Fruit fly (Drosophila melanogaster) whole organism, embryonic: Measurements from ENCODE around the gene rols.
A peak's percentile ranks its signal among the peaks of the same experiment; 100 is the strongest.

Experiments used
- Atf-2 ChIP-seq: fragments of 200-800 bp; sonication (Bioruptor generic); optimal IDR thresholded peaks from 2 replicates; lab custom pipeline; 2016; ENCODE audit warnings: missing biosample characterization, missing genetic modification characterization
- Awh ChIP-seq: fragments of 200-800 bp; sonication (Bioruptor generic); IDR thresholded peaks from 2 replicates; pipeline ENCODE4, ENCODE4 v1.3.6; 2022; ENCODE audit warnings: missing biosample characterization, missing genetic modification characterization
- CG10654 ChIP-seq: fragments of 200-800 bp; sonication (Bioruptor generic); optimal IDR thresholded peaks from 2 replicates; lab custom pipeline; 2016; ENCODE audit warnings: missing biosample characterization, missing genetic modification characterization
- CG12391 ChIP-seq: fragments of 200-800 bp; sonication (Bioruptor generic); optimal IDR thresholded peaks from 3 replicates; lab custom pipeline; 2018; ENCODE audit warnings: missing biosample characterization, mild to moderate bottlenecking, missing genetic modification characterization, moderate library complexity
- CG13775 ChIP-seq: fragments of 200-800 bp; sonication (Bioruptor generic); optimal IDR thresholded peaks from 3 replicates; lab custom pipeline; 2017; ENCODE audit warnings: missing biosample characterization, mild to moderate bottlenecking, missing genetic modification characterization
- CG13894 ChIP-seq: fragments of 200-800 bp; sonication (Bioruptor generic); optimal IDR thresholded peaks from 3 replicates; lab custom pipeline; 2018; ENCODE audit warnings: missing biosample characterization, mild to moderate bottlenecking, missing genetic modification characterization, moderate library complexity
- CG14965 ChIP-seq: fragments of 200-800 bp; sonication (Bioruptor generic); optimal IDR thresholded peaks from 2 replicates; lab custom pipeline; 2016; ENCODE audit warnings: missing biosample characterization, missing genetic modification characterization, borderline replicate concordance
- CG15269 ChIP-seq: fragments of 200-800 bp; sonication (Bioruptor generic); optimal IDR thresholded peaks from 2 replicates; lab custom pipeline; 2018; ENCODE audit warnings: missing biosample characterization, mild to moderate bottlenecking, missing genetic modification characterization, moderate library complexity
- CG15696 ChIP-seq: fragments of 200-800 bp; sonication (Bioruptor generic); optimal IDR thresholded peaks from 2 replicates; lab custom pipeline; 2019; ENCODE audit warnings: missing biosample characterization, mild to moderate bottlenecking, missing genetic modification characterization, moderate library complexity
- CG17359 ChIP-seq: fragments of 200-800 bp; sonication (Bioruptor generic); optimal IDR thresholded peaks from 3 replicates; lab custom pipeline; 2018; ENCODE audit warnings: missing biosample characterization, mild to moderate bottlenecking, missing genetic modification characterization, moderate library complexity
- CG31365 ChIP-seq: fragments of 200-800 bp; sonication (Bioruptor generic); optimal IDR thresholded peaks from 2 replicates; lab custom pipeline; 2018; ENCODE audit warnings: missing biosample characterization, mild to moderate bottlenecking, missing genetic modification characterization
- CG4424 ChIP-seq: fragments of 200-800 bp; sonication (Bioruptor generic); optimal IDR thresholded peaks from 3 replicates; lab custom pipeline; 2016; ENCODE audit warnings: missing biosample characterization, missing genetic modification characterization
- CG6175 ChIP-seq: fragments of 200-800 bp; sonication (Bioruptor generic); IDR thresholded peaks from 3 replicates; pipeline ENCODE4 v1.3.6; 2022; ENCODE audit warnings: missing biosample characterization, missing genetic modification characterization
- CG6654 ChIP-seq: fragments of 200-800 bp; sonication (Bioruptor generic); optimal IDR thresholded peaks from 2 replicates; lab custom pipeline; 2017; ENCODE audit warnings: missing biosample characterization, mild to moderate bottlenecking, missing genetic modification characterization
- CG6689 ChIP-seq: fragments of 200-800 bp; sonication (Bioruptor generic); IDR thresholded peaks from 2 replicates; pipeline ENCODE4 v1.3.6; 2022; ENCODE audit warnings: missing biosample characterization, missing genetic modification characterization
- CG7271 ChIP-seq: fragments of 200-800 bp; sonication (Bioruptor generic); optimal IDR thresholded peaks from 2 replicates; lab custom pipeline; 2018; ENCODE audit warnings: missing biosample characterization, mild to moderate bottlenecking, missing genetic modification characterization, moderate library complexity
- CG7839 ChIP-seq: fragments of 200-800 bp; sonication (Bioruptor generic); optimal IDR thresholded peaks from 3 replicates; lab custom pipeline; 2018; ENCODE audit warnings: missing biosample characterization, mild to moderate bottlenecking, missing genetic modification characterization, moderate library complexity
- CG8924 ChIP-seq: fragments of 200-800 bp; optimal IDR thresholded peaks from 3 replicates; lab custom pipeline; 2019; ENCODE audit warnings: missing biosample characterization, mild to moderate bottlenecking, missing genetic modification characterization, moderate library complexity
- CTCF ChIP-seq: fragments of 200-800 bp; sonication (Bioruptor generic); optimal IDR thresholded peaks from 2 replicates; lab custom pipeline; 2017; ENCODE audit warnings: missing biosample characterization, mild to moderate bottlenecking, missing genetic modification characterization, moderate library complexity
- CkIIα-i1 ChIP-seq: fragments of 200-800 bp; sonication (Bioruptor generic); IDR thresholded peaks from 2 replicates; pipeline ENCODE4 v1.3.6; 2022; ENCODE audit warnings: missing biosample characterization, missing genetic modification characterization
- CoRest ChIP-seq: fragments of 200-800 bp; sonication (Bioruptor generic); optimal IDR thresholded peaks from 3 replicates; lab custom pipeline; 2018; ENCODE audit warnings: missing biosample characterization, mild to moderate bottlenecking, missing genetic modification characterization, moderate library complexity
- Dbx ChIP-seq: fragments of 200-800 bp; sonication (Bioruptor generic); IDR thresholded peaks from 3 replicates; pipeline ENCODE4 v1.3.6; 2022; ENCODE audit warnings: missing biosample characterization, missing genetic modification characterization
- E2f1 ChIP-seq: fragments of 200-800 bp; sonication (Bioruptor generic); IDR thresholded peaks from 2 replicates; pipeline ENCODE4 v1.3.6; 2022; ENCODE audit warnings: missing biosample characterization, missing genetic modification characterization
- Gsc ChIP-seq: fragments of 200-800 bp; sonication (Bioruptor generic); IDR thresholded peaks from 2 replicates; pipeline ENCODE4 v1.3.6; 2022; ENCODE audit warnings: missing biosample characterization, missing genetic modification characterization
- Hr3 ChIP-seq: fragments of 200-800 bp; sonication (Bioruptor generic); optimal IDR thresholded peaks from 3 replicates; lab custom pipeline; 2016; ENCODE audit warnings: missing biosample characterization, missing genetic modification characterization
- MBD-R2 ChIP-seq: fragments of 200-800 bp; sonication (Bioruptor generic); IDR thresholded peaks from 2 replicates; pipeline ENCODE4 v1.3.6; 2022; ENCODE audit warnings: missing biosample characterization, missing genetic modification characterization
- Usf ChIP-seq: fragments of 200-800 bp; sonication (Bioruptor generic); optimal IDR thresholded peaks from 2 replicates; lab custom pipeline; 2017; ENCODE audit warnings: missing genotype, missing biosample characterization, missing genetic modification characterization
- Xbp1 ChIP-seq: fragments of 200-800 bp; sonication (Bioruptor generic); optimal IDR thresholded peaks from 3 replicates; lab custom pipeline; 2016; ENCODE audit warnings: missing biosample characterization, mild to moderate bottlenecking, missing genetic modification characterization
- Xrp1 ChIP-seq: fragments of 200-800 bp; sonication (Bioruptor generic); IDR thresholded peaks from 2 replicates; pipeline ENCODE4 v1.3.6; 2022; ENCODE audit warnings: missing biosample characterization, missing genetic modification characterization
- bab2 ChIP-seq: fragments of 200-800 bp; sonication (Bioruptor generic); optimal IDR thresholded peaks from 2 replicates; lab custom pipeline; 2016; ENCODE audit warnings: missing biosample characterization, missing genetic modification characterization
- cas ChIP-seq: fragments of 200-800 bp; sonication (Bioruptor generic); IDR thresholded peaks from 2 replicates; pipeline ENCODE4 v1.3.6; 2022; ENCODE audit warnings: missing biosample characterization, missing genetic modification characterization
- dmrt11E ChIP-seq: fragments of 200-800 bp; sonication (Bioruptor generic); optimal IDR thresholded peaks from 3 replicates; lab custom pipeline; 2018; ENCODE audit warnings: missing biosample characterization, mild to moderate bottlenecking, missing genetic modification characterization, moderate library complexity
- eve ChIP-seq, 2 experiments: fragments of >200 bp; optimal IDR thresholded peaks; 2 replicates each; lab custom pipeline; 2017; ENCODE audit warnings: missing biosample characterization in 2 of 2, missing genetic modification characterization in 2 of 2
- fd3F ChIP-seq: fragments of 200-800 bp; sonication (Bioruptor generic); optimal IDR thresholded peaks from 2 replicates; lab custom pipeline; 2018; ENCODE audit warnings: missing biosample characterization, mild to moderate bottlenecking, missing genetic modification characterization, moderate library complexity
- fd96Cb ChIP-seq: fragments of 200-800 bp; sonication (Bioruptor generic); optimal IDR thresholded peaks from 2 replicates; lab custom pipeline; 2018; ENCODE audit warnings: missing biosample characterization, mild to moderate bottlenecking, missing genetic modification characterization, moderate library complexity
- h ChIP-seq: fragments of >200 bp; optimal IDR thresholded peaks from 2 replicates; lab custom pipeline; 2017
- ken ChIP-seq: fragments of 200-800 bp; sonication (Bioruptor generic); IDR thresholded peaks from 3 replicates; pipeline ENCODE4 v1.3.6; 2022; ENCODE audit warnings: missing biosample characterization, missing genetic modification characterization
- lilli ChIP-seq: fragments of 200-800 bp; sonication (Bioruptor generic); optimal IDR thresholded peaks from 3 replicates; lab custom pipeline; 2016; ENCODE audit warnings: missing biosample characterization, missing genetic modification characterization
- lola ChIP-seq, 3 experiments: fragments of >200 bp in 2 of 3; fragments of 200-800 bp in 1 of 3; sonication (Bioruptor generic) in 1 of 3; optimal IDR thresholded peaks; 2 replicates each; lab custom pipeline; 2017 to 2019; ENCODE audit warnings: missing biosample characterization in 3 of 3, missing genetic modification characterization in 3 of 3, mild to moderate bottlenecking in 1 of 3, moderate library complexity in 1 of 3
- maf-S ChIP-seq: fragments of 200-800 bp; sonication (Bioruptor generic); optimal IDR thresholded peaks from 2 replicates; lab custom pipeline; 2016; ENCODE audit warnings: missing biosample characterization, missing genetic modification characterization
- mam ChIP-seq: fragments of 200-800 bp; sonication (Bioruptor generic); optimal IDR thresholded peaks from 3 replicates; lab custom pipeline; 2016; ENCODE audit warnings: missing biosample characterization, missing genetic modification characterization
- nerfin-2 ChIP-seq: fragments of 200-800 bp; sonication (Bioruptor generic); IDR thresholded peaks from 2 replicates; pipeline ENCODE4 v1.3.6; 2022; ENCODE audit warnings: missing biosample characterization, missing genetic modification characterization; ENCODE audit not compliant: partially characterized antibody
- pho ChIP-seq: fragments of 200-800 bp; sonication (Bioruptor generic); optimal IDR thresholded peaks from 2 replicates; lab custom pipeline; 2016; ENCODE audit warnings: missing biosample characterization, missing genetic modification characterization
- sc ChIP-seq, 3 experiments: fragments of >200 bp in 2 of 3; fragments of 200-800 bp in 1 of 3; sonication (Bioruptor generic) in 1 of 3; optimal IDR thresholded peaks; 2 replicates in 2 of 3; 3 replicates in 1 of 3; lab custom pipeline; 2017; ENCODE audit warnings: mild to moderate bottlenecking in 1 of 3, missing biosample characterization in 1 of 3, missing genetic modification characterization in 1 of 3, missing genetic modification reagents in 1 of 3
- slou ChIP-seq: fragments of 200-800 bp; sonication (Bioruptor generic); optimal IDR thresholded peaks from 3 replicates; lab custom pipeline; 2016; ENCODE audit warnings: missing biosample characterization, missing genetic modification characterization
- stwl ChIP-seq: fragments of 200-800 bp; sonication (Bioruptor generic); optimal IDR thresholded peaks from 3 replicates; lab custom pipeline; 2018; ENCODE audit warnings: missing biosample characterization, mild to moderate bottlenecking, missing genetic modification characterization, moderate library complexity
- trh ChIP-seq: fragments of 200-800 bp; sonication (Bioruptor generic); optimal IDR thresholded peaks from 2 replicates; lab custom pipeline; 2016; ENCODE audit warnings: missing biosample characterization, missing genetic modification characterization
- tup ChIP-seq: fragments of 200-800 bp; sonication (Bioruptor generic); optimal IDR thresholded peaks from 2 replicates; lab custom pipeline; 2016; ENCODE audit warnings: missing biosample characterization, mild to moderate bottlenecking, missing genetic modification characterization, moderate library complexity
- tx ChIP-seq: fragments of 200-800 bp; sonication (Bioruptor generic); optimal IDR thresholded peaks from 2 replicates; lab custom pipeline; 2016; ENCODE audit warnings: missing biosample characterization, missing genetic modification characterization

Gene rols

DNA sequence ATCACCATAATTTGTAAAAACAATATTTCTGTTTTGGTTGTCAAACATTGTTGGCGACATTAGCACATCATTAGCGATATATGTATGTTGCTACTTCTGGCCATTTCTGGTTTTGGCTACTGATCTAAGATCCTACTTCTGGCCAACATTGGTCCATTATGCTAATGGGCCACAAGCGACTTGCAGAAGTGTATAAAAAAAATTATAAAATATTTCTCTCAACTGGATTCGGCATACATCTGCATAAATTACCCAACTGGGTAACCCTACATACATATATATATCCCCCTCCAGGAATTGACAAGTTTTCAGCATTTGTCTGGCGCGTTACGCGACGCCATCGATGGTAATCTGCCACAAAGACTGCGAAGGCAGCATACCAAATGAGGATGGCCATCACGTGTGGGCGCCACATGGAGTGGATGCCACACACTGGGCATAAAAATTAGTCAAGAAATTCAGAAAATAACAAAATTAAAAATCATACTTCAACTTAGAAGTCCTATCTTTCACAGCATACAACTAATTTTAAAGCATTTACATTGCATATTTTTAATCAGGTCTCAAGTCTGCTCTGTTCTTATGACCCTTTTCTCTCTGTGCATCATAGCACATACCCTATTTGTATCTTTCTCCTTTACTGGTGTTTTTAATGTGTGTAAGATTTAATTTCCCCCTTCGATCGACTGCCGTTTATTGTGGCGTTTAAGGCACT lies 27.1 kb downstream of the rols start (continued):
- TF ChIP-seq Gsc (no peak), Awh (GFP tag; lab: Robert Waterston, UW) (0 out of 2 replicates have a peak, but pooled peaks have one; percentile 33), lola (GFP tag; optimal IDR thresholded peaks at IDR 0.05; lab: Kevin White, UChicago) (peak in 1 of 3 experiments; percentile 58), Usf (GFP tag; lab: Kevin White, UChicago) (peak; percentile 12), trh (GFP tag; lab: Kevin White, UChicago) (no peak), h (lab: Kevin White, UChicago) (no peak), CG15696 (tag; lab: Kevin White, UChicago) (peak; percentile 28), CG17359 (tag; lab: Kevin White, UChicago) (peak; percentile 38), CG6654 (GFP tag; lab: Kevin White, UChicago) (peak; percentile 19), Atf-2 (GFP tag; lab: Kevin White, UChicago) (peak; percentile 22), stwl (tag; lab: Kevin White, UChicago) (peak; percentile 23), CG8924 (tag; lab: Kevin White, UChicago) (peak; percentile 23), bab2 (peak; percentile 31), mam (peak; percentile 1), slou (no peak), CoRest (peak; percentile 27), CG15269 (tag; lab: Kevin White, UChicago) (no peak), cas (GFP tag; lab: Robert Waterston, UW) (no peak), ken (no peak), sc (optimal IDR thresholded peaks at IDR 0.05; lab: Kevin White, UChicago) (no peak), sc (GFP tag; optimal IDR thresholded peaks at IDR 0.05; lab: Kevin White, UChicago) (peak; percentile 30), eve (GFP tag; optimal IDR thresholded peaks at IDR 0.05; lab: Kevin White, UChicago) (peak in 1 of 2 experiments; percentile 55), Hr3 (GFP tag; lab: Kevin White, UChicago) (no peak), CG4424 (peak; percentile 70), E2f1 (GFP tag; lab: Robert Waterston, UW) (peak; percentile 63; the same call in 1 of the 2 replicates), Xrp1 (GFP tag; lab: Robert Waterston, UW) (peak; percentile 85), fd96Cb (tag; lab: Kevin White, UChicago) (peak; percentile 79), MBD-R2 (peak; percentile 42; the same call in 1 of the 2 replicates), CTCF (GFP tag; lab: Kevin White, UChicago) (no peak), tx (GFP tag; lab: Kevin White, UChicago) (peak; percentile 30), CG6175 (GFP tag; lab: Robert Waterston, UW) (peak; percentile 81; the same call in 2 of the 3 replicates), maf-S (no peak), CkIIα-i1 (GFP tag; lab: Robert Waterston, UW) (no peak), CG12391 (tag; lab: Kevin White, UChicago) (peak; percentile 47), Dbx (GFP tag; lab: Robert Waterston, UW) (peak; percentile 51; the same call in 1 of the 3 replicates), tup (GFP tag; lab: Kevin White, UChicago) (no peak), CG10654 (GFP tag; lab: Kevin White, UChicago) (peak; percentile 16), CG31365 (tag; lab: Kevin White, UChicago) (no peak), fd3F (GFP tag; lab: Kevin White, UChicago) (no peak), CG13894 (tag; lab: Kevin White, UChicago) (peak; percentile 66), lilli (GFP tag; lab: Kevin White, UChicago) (peak; percentile 30), CG7271 (tag; lab: Kevin White, UChicago) (no peak), CG13775 (GFP tag; lab: Kevin White, UChicago) (peak; percentile 19), CG7839 (tag; lab: Kevin White, UChicago) (peak; percentile 42), CG6689 (GFP tag; lab: Robert Waterston, UW) (peak; percentile 61), Xbp1 (GFP tag; lab: Kevin White, UChicago) (peak; percentile 21), nerfin-2 (no peak), pho (GFP tag; lab: Kevin White, UChicago) (no peak), CG14965 (no peak), dmrt11E (tag; lab: Kevin White, UChicago) (peak; percentile 61)
